Fruit fly (Drosophila melanogaster): Measurements from ENCODE around the gene CG13667.

Gene CG13667

DNA sequence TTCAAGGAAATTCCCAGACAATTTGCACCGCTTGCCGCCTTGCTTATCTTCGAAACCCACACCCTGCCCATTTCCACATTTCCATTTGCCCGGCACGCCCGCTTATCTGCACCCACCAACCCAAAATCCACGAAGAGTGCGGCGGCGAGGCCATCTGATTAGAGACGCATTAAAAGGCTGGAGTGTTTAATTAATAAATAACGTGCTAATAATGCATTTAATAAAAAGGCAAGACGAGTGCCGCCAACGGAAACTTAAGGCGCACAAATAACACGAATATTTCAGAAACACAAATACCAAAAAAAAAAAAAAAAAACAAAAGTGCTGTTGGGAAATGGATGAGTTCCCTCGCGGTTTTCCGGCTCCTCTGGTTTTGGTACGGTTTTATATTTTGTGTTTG is 47.7 kb downstream of the CG13667 start:
- TF ChIP-seq h (GFP tag; optimal IDR thresholded peaks at IDR 0.05) (peak; percentile 41), woc (GFP tag; optimal IDR thresholded peaks at IDR 0.05) (no peak), Hnf4 (GFP tag; optimal IDR thresholded peaks at IDR 0.05) (no peak), Vsx2 (GFP tag; optimal IDR thresholded peaks at IDR 0.05; ENCODE audit: partially characterized antibody) (no peak), CrebA (GFP tag; optimal IDR thresholded peaks at IDR 0.05; ENCODE audit: borderline replicate concordance) (no peak), dmrt93B (GFP tag; optimal IDR thresholded peaks at IDR 0.05) (no peak), sage (GFP tag; optimal IDR thresholded peaks at IDR 0.05) (no peak)

dm6 chr3L:8453443-8454360 is 48.4 kb downstream of the CG13667 start:
- TF ChIP-seq Mio (GFP tag; optimal IDR thresholded peaks at IDR 0.05) (no peak), Sp1 (GFP tag; optimal IDR thresholded peaks at IDR 0.05) (no peak), dl (GFP tag; optimal IDR thresholded peaks at IDR 0.05; ENCODE audit: insufficient read depth in 1 of 2, partially characterized antibody in 2 of 2) (no peak), Dfd (GFP tag; optimal IDR thresholded peaks at IDR 0.05) (no peak), foxo (GFP tag; optimal IDR thresholded peaks at IDR 0.05) (peak in 1 of 2 experiments; percentile 36), pan (optimal IDR thresholded peaks at IDR 0.05) (no peak), brk (GFP tag; optimal IDR thresholded peaks at IDR 0.05) (peak; percentile 15), br (GFP tag; optimal IDR thresholded peaks at IDR 0.05) (peak; percentile 16), sage (GFP tag; optimal IDR thresholded peaks at IDR 0.05) (peak; percentile 56), h (GFP tag; optimal IDR thresholded peaks at IDR 0.05) (peak; percentile 47), CG32264 (GFP tag; optimal IDR thresholded peaks at IDR 0.05) (no peak), Hnf4 (GFP tag; optimal IDR thresholded peaks at IDR 0.05) (peak; percentile 6)

DNA sequence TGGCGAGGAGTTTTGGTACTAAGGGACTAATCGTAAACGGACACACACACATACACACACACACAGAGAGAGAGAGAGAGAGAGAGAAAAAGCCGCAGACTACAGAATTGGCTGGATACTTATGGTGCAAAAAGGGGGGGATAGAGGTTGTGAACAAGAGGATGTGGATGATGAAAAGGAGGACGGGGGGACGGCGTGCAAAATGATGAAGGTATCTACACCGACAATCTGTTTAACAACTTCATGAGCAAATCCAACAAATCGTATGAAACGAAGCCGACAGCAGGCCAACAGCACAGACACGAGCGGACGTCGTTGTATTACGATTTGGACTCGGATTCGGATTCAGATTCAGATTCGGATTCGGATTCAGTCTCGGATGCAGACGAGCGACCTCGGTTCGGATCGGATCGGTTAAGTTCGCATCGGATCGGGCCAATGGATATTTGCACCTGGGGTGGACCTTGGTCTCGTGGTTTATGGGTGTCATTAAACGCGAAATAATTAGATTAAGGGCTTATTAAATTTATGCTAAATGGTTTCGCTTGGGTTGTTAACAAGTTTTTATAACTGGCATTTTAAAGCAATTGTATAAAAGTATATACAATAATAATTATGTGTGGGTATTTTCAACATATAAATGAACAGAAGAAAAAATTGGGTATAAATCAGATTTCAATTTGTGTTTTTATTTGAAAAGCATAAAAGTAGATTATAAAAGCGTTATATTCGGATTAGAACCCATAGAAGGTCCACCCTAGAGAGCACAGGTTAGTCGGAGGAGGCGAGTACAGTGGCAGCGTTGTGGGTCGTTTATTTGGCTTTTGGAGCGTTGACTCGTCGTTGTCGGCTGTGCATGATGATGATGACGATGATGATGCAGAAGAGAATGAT is 50.0 kb downstream of the CG13667 start:
- TF ChIP-seq Abd-B (GFP tag; optimal IDR thresholded peaks at IDR 0.05) = no peak
- TF ChIP-seq usp (GFP tag; optimal IDR thresholded peaks at IDR 0.05) = no peak
- TF ChIP-seq h (GFP tag; optimal IDR thresholded peaks at IDR 0.05) = peak; percentile 95
- TF ChIP-seq woc (GFP tag; optimal IDR thresholded peaks at IDR 0.05) = peak; percentile 79
- peak; percentile 82 for TF ChIP-seq CG9705 (GFP tag; optimal IDR thresholded peaks at IDR 0.05)
- TF ChIP-seq Myc (optimal IDR thresholded peaks at IDR 0.05) = no peak
- TF ChIP-seq br (GFP tag; optimal IDR thresholded peaks at IDR 0.05) = peak; percentile 90
- TF ChIP-seq N (GFP tag; optimal IDR thresholded peaks at IDR 0.05) = no peak
- TF ChIP-seq pan (optimal IDR thresholded peaks at IDR 0.05) = no peak
- peak; percentile 71 for TF ChIP-seq Vsx2 (GFP tag; optimal IDR thresholded peaks at IDR 0.05; ENCODE audit: partially characterized antibody)
- no peak for TF ChIP-seq Hr78 (GFP tag; optimal IDR thresholded peaks at IDR 0.05)
- peak; percentile 50 for TF ChIP-seq dsf (GFP tag; optimal IDR thresholded peaks at IDR 0.05; ENCODE audit: borderline replicate concordance)
- peak in 1 of 2 experiments; percentile 96 for TF ChIP-seq foxo (GFP tag; optimal IDR thresholded peaks at IDR 0.05)
- TF ChIP-seq brk (GFP tag; optimal IDR thresholded peaks at IDR 0.05) = peak; percentile 80
- TF ChIP-seq fru (GFP tag; optimal IDR thresholded peaks at IDR 0.05) = peak; percentile 95
- peak; percentile 91 for TF ChIP-seq dmrt93B (GFP tag; optimal IDR thresholded peaks at IDR 0.05)
- TF ChIP-seq HLH106 (tag; optimal IDR thresholded peaks at IDR 0.05) = peak; percentile 95
- peak; percentile 91 for TF ChIP-seq psq (GFP tag; optimal IDR thresholded peaks at IDR 0.05)
- peak; percentile 36 for TF ChIP-seq Jra (GFP tag; optimal IDR thresholded peaks at IDR 0.05)
- no peak for TF ChIP-seq jim (GFP tag; optimal IDR thresholded peaks at IDR 0.05)
- TF ChIP-seq lola (GFP tag; optimal IDR thresholded peaks at IDR 0.05) = no peak
- peak; percentile 92 for TF ChIP-seq rgr (GFP tag; optimal IDR thresholded peaks at IDR 0.05)
- peak; percentile 35 for TF ChIP-seq Dif (GFP tag; optimal IDR thresholded peaks at IDR 0.05; ENCODE audit: partially characterized antibody)
- peak; percentile 86 for TF ChIP-seq Rel (GFP tag; optimal IDR thresholded peaks at IDR 0.05)
- peak; percentile 55 for TF ChIP-seq Rel (tag; optimal IDR thresholded peaks at IDR 0.05)
- no peak for TF ChIP-seq dl (GFP tag; optimal IDR thresholded peaks at IDR 0.05; ENCODE audit: insufficient read depth in 1 of 2, partially characterized antibody in 2 of 2)
- TF ChIP-seq sv (GFP tag; optimal IDR thresholded peaks at IDR 0.05) = peak; percentile 70
- TF ChIP-seq GATAd (GFP tag; optimal IDR thresholded peaks at IDR 0.05) = no peak
- TF ChIP-seq Hnf4 (GFP tag; optimal IDR thresholded peaks at IDR 0.05) = peak; percentile 85
- peak; percentile 60 for TF ChIP-seq Dfd (GFP tag; optimal IDR thresholded peaks at IDR 0.05)
- TF ChIP-seq Hr83 (GFP tag; optimal IDR thresholded peaks at IDR 0.05; ENCODE audit: poor library complexity, severe bottlenecking) = no peak
- TF ChIP-seq Mio (GFP tag; optimal IDR thresholded peaks at IDR 0.05) = no peak
- TF ChIP-seq ey (GFP tag; optimal IDR thresholded peaks at IDR 0.05) = peak; percentile 90
- TF ChIP-seq Sp1 (GFP tag; optimal IDR thresholded peaks at IDR 0.05) = peak; percentile 97
- TF ChIP-seq sage (GFP tag; optimal IDR thresholded peaks at IDR 0.05) = peak; percentile 84
- TF ChIP-seq tai (GFP tag; optimal IDR thresholded peaks at IDR 0.05) = peak; percentile 80
- TF ChIP-seq CG32264 (GFP tag; optimal IDR thresholded peaks at IDR 0.05) = peak; percentile 71
- TF ChIP-seq OdsH (GFP tag; optimal IDR thresholded peaks at IDR 0.05) = peak; percentile 95
- peak; percentile 72 for TF ChIP-seq CrebA (GFP tag; optimal IDR thresholded peaks at IDR 0.05; ENCODE audit: borderline replicate concordance)

Measured in whole organism, wandering third instar larva.